Worm (Caenorhabditis elegans) whole organism, early embryonic: ENCODE measurements around the gene tbx-40.

Experiments used
- B0310.2 ChIP-seq: sonication (generic microtip); optimal IDR thresholded peaks from 2 replicates; lab custom pipeline; 2016; ENCODE audit warnings: mild to moderate bottlenecking, missing genetic modification characterization, missing compliant biosample characterization
- F13C5.2 ChIP-seq: sonication (generic microtip); optimal IDR thresholded peaks from 2 replicates; lab custom pipeline; 2017; ENCODE audit warnings: mild to moderate bottlenecking, missing genetic modification characterization, inconsistent platforms, missing compliant biosample characterization
- aly-1 ChIP-seq: sonication (generic microtip); optimal IDR thresholded peaks from 2 replicates; lab custom pipeline; 2016; ENCODE audit warnings: missing genetic modification characterization, missing compliant biosample characterization
- ama-1 ChIP-seq: fragments of 150-350 bp; optimal IDR thresholded peaks from 2 replicates; lab custom pipeline; 2014
- ceh-13 ChIP-seq: fragments of 200-800 bp; sonication (Bioruptor generic); optimal IDR thresholded peaks from 2 replicates; lab custom pipeline; 2018; ENCODE audit warnings: mild to moderate bottlenecking, missing genetic modification characterization, missing compliant biosample characterization
- ceh-36 ChIP-seq: sonication (generic microtip); optimal IDR thresholded peaks from 2 replicates; lab custom pipeline; 2016; ENCODE audit warnings: missing genetic modification characterization, inconsistent platforms, missing compliant biosample characterization
- ets-7 ChIP-seq: sonication (generic microtip); optimal IDR thresholded peaks from 2 replicates; lab custom pipeline; 2016; ENCODE audit warnings: missing genotype, missing genetic modification characterization, missing compliant biosample characterization
- flt-1 ChIP-seq: fragments of 200-800 bp; sonication (Bioruptor generic); IDR thresholded peaks from 2 replicates; pipeline ENCODE4 v1.3.6; 2022; ENCODE audit warnings: missing genetic modification characterization, missing compliant biosample characterization
- pes-1 ChIP-seq: fragments of 200-800 bp; sonication (Bioruptor generic); IDR thresholded peaks from 2 replicates; pipeline ENCODE4 v1.3.6; 2022; ENCODE audit warnings: missing genetic modification reagents, missing genetic modification characterization, missing compliant biosample characterization
- scrt-1 ChIP-seq: fragments of 200-800 bp; sonication (Bioruptor generic); IDR thresholded peaks from 2 replicates; pipeline ENCODE4 v1.3.6; 2022; ENCODE audit warnings: missing genetic modification characterization, missing compliant biosample characterization
- tbx-37 ChIP-seq: fragments of 200-800 bp; sonication (Bioruptor generic); conservative IDR thresholded peaks from 2 replicates; pipeline ENCODE4 v1.3.6; 2022; ENCODE audit warnings: missing genetic modification reagents, missing genetic modification characterization, missing compliant biosample characterization
- tra-4 ChIP-seq: sonication (generic microtip); optimal IDR thresholded peaks from 2 replicates; lab custom pipeline; 2017; ENCODE audit warnings: missing genetic modification characterization, missing compliant biosample characterization

DNA sequence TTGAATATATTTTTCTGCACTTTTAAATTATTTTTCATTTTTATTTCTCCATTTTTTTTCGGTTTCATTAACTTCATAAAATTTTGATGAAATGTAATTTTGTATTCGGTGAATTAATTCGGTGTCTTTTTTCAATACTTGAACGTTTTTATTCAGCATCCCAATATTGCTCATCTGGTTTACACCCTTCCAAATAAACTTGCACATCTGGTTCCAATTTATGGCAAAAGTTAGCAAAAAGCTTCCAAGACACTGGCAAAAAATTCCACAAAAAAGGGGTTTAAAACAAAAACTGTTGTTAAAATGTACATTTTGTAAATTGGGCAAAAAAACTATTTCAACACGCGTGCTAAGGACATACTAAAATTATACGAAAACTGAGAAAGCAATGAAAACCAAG is 47.8 kb downstream of the tbx-40 start:
- TF ChIP-seq aly-1 (tag; lab: Kevin White, UChicago): no peak
- no peak for TF ChIP-seq ama-1
- no peak for TF ChIP-seq tra-4 (tag; lab: Kevin White, UChicago)
- no peak for TF ChIP-seq ets-7 (tag; lab: Kevin White, UChicago)
- TF ChIP-seq scrt-1 (GFP tag; lab: Robert Waterston, UW): no peak
- TF ChIP-seq tbx-37 (GFP tag; lab: Robert Waterston, UW): no peak
- TF ChIP-seq F13C5.2 (tag; lab: Kevin White, UChicago): no peak
- no peak for TF ChIP-seq ceh-36 (tag; lab: Kevin White, UChicago)
- TF ChIP-seq ceh-13 (GFP tag; lab: Kevin White, UChicago): no peak
- TF ChIP-seq pes-1 (GFP tag; lab: Robert Waterston, UW): no peak
- TF ChIP-seq B0310.2 (tag; lab: Kevin White, UChicago): no peak
- no peak for TF ChIP-seq flt-1
